Worm (Caenorhabditis elegans): ENCODE data around the gene dnj-2.

The dnj-2 gene

ce11 chrIV:11307770-11308169, 6.0 kb downstream of the dnj-2 start:
- TF ChIP-seq nhr-2 (tag; optimal IDR thresholded peaks at IDR 0.05), result no peak
- TF ChIP-seq sem-2 (GFP tag; optimal IDR thresholded peaks at IDR 0.05), result no peak
- no peak for TF ChIP-seq bed-3 (GFP tag; optimal IDR thresholded peaks at IDR 0.05)
- TF ChIP-seq lsy-2 (tag; optimal IDR thresholded peaks at IDR 0.05), result no peak
- no peak for TF ChIP-seq tbx-8 (GFP tag; optimal IDR thresholded peaks at IDR 0.05)
- no peak for TF ChIP-seq nhr-76 (tag; optimal IDR thresholded peaks at IDR 0.05)
- TF ChIP-seq ceh-43 (GFP tag; optimal IDR thresholded peaks at IDR 0.05), result no peak
- TF ChIP-seq zip-8 (tag; optimal IDR thresholded peaks at IDR 0.05), result no peak
- TF ChIP-seq sptf-1 (tag; optimal IDR thresholded peaks at IDR 0.05), result no peak
- TF ChIP-seq elt-1 (tag; optimal IDR thresholded peaks at IDR 0.05; ENCODE audit: borderline replicate concordance, insufficient read depth), result no peak
- no peak for TF ChIP-seq mab-5 (tag; optimal IDR thresholded peaks at IDR 0.05)
- no peak for TF ChIP-seq M03D4.4 (tag; optimal IDR thresholded peaks at IDR 0.05)
- no peak for TF ChIP-seq pha-4 (tag; optimal IDR thresholded peaks at IDR 0.05)
- no peak for TF ChIP-seq ceh-83 (GFP tag; optimal IDR thresholded peaks at IDR 0.05)
- no peak for TF ChIP-seq elt-3 (tag; optimal IDR thresholded peaks at IDR 0.05)
- no peak for TF ChIP-seq nhr-237 (tag; optimal IDR thresholded peaks at IDR 0.05)
- TF ChIP-seq nhr-12 (tag; optimal IDR thresholded peaks at IDR 0.05), result no peak
- TF ChIP-seq lin-13 (tag; optimal IDR thresholded peaks at IDR 0.05), result no peak
- TF ChIP-seq ceh-39 (tag; optimal IDR thresholded peaks at IDR 0.05), result no peak

DNA sequence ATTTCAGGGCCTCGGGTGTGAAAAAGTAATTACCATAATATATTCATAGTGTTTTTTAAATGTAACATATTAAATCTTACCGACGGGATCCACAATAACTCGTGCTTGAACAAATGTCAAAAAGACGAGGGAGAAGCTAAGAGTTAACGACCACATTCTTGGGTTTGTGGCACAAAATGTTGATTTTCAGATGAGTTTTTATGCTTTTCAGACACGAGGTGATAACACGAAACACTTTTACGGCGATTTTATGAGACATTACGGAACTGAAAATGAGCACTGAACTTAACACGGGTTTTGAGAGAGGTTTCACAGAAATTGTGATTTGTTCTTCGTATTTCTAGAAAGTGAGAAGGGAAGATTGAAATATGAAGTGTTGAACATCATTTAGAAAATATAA, 7.2 kb downstream of the dnj-2 start, which contains the start of gene B0035.13:
Gene B0035.13 (minus strand): TSS at position 173 of the 400 bp plus-strand sequence.
- TF ChIP-seq blmp-1 (tag; optimal IDR thresholded peaks at IDR 0.05) (no peak), pha-4 (tag; optimal IDR thresholded peaks at IDR 0.05) (no peak), unc-120 (tag; optimal IDR thresholded peaks at IDR 0.05; ENCODE audit: poor library complexity, severe bottlenecking) (no peak), sptf-1 (tag; optimal IDR thresholded peaks at IDR 0.05) (no peak), zip-8 (tag; optimal IDR thresholded peaks at IDR 0.05) (no peak), ceh-43 (GFP tag; optimal IDR thresholded peaks at IDR 0.05) (no peak), nhr-12 (tag; optimal IDR thresholded peaks at IDR 0.05) (no peak), ham-2 (GFP tag; optimal IDR thresholded peaks at IDR 0.05) (no peak), nhr-28 (tag; optimal IDR thresholded peaks at IDR 0.05) (no peak), sem-2 (GFP tag; optimal IDR thresholded peaks at IDR 0.05) (no peak), snpc-4 (tag; optimal IDR thresholded peaks at IDR 0.05) (no peak), unc-39 (tag; optimal IDR thresholded peaks at IDR 0.05) (no peak), ceh-83 (GFP tag; optimal IDR thresholded peaks at IDR 0.05) (no peak), mep-1 (tag; optimal IDR thresholded peaks at IDR 0.05) (no peak), elt-1 (tag; optimal IDR thresholded peaks at IDR 0.05; ENCODE audit: borderline replicate concordance, insufficient read depth) (no peak), flh-1 (GFP tag; optimal IDR thresholded peaks at IDR 0.05) (no peak), ces-1 (GFP tag; optimal IDR thresholded peaks at IDR 0.05) (no peak), tbx-8 (GFP tag; optimal IDR thresholded peaks at IDR 0.05) (no peak), ztf-11 (tag; optimal IDR thresholded peaks at IDR 0.05) (no peak), mls-2 (tag; optimal IDR thresholded peaks at IDR 0.05) (no peak)

ce11 chrIV:11304970-11305369, 8.8 kb downstream of the dnj-2 start:
- no peak for TF ChIP-seq lin-32 (GFP tag; optimal IDR thresholded peaks at IDR 0.05)
- no peak for TF ChIP-seq pha-4 (tag; optimal IDR thresholded peaks at IDR 0.05)
- no peak for TF ChIP-seq cnd-1 (tag; optimal IDR thresholded peaks at IDR 0.05)
- no peak for TF ChIP-seq lin-13 (tag; optimal IDR thresholded peaks at IDR 0.05)
- no peak for TF ChIP-seq unc-39 (tag; optimal IDR thresholded peaks at IDR 0.05)
- TF ChIP-seq ceh-43 (GFP tag; optimal IDR thresholded peaks at IDR 0.05), result no peak
- TF ChIP-seq nhr-76 (tag; optimal IDR thresholded peaks at IDR 0.05), result no peak
- TF ChIP-seq M03D4.4 (tag; optimal IDR thresholded peaks at IDR 0.05), result no peak
- no peak for TF ChIP-seq nhr-12 (tag; optimal IDR thresholded peaks at IDR 0.05)
- TF ChIP-seq drap-1 (GFP tag; optimal IDR thresholded peaks at IDR 0.05), result no peak
- no peak for TF ChIP-seq sptf-1 (tag; optimal IDR thresholded peaks at IDR 0.05)
- TF ChIP-seq blmp-1 (tag; optimal IDR thresholded peaks at IDR 0.05), result no peak

- peak; percentile 67 for TF ChIP-seq ham-2 (GFP tag; optimal IDR thresholded peaks at IDR 0.05)
- peak; percentile 6 for TF ChIP-seq blmp-1 (tag; optimal IDR thresholded peaks at IDR 0.05)
- TF ChIP-seq nhr-76 (tag; optimal IDR thresholded peaks at IDR 0.05), result no peak
- TF ChIP-seq mab-5 (tag; optimal IDR thresholded peaks at IDR 0.05), result no peak
- no peak for TF ChIP-seq unc-62 (GFP tag; optimal IDR thresholded peaks at IDR 0.05)
- TF ChIP-seq lsy-2 (tag; optimal IDR thresholded peaks at IDR 0.05), result peak; percentile 11
- TF ChIP-seq ces-1 (GFP tag; optimal IDR thresholded peaks at IDR 0.05), result peak; percentile 85
Observed at ce11 chrIV:11298154-11299086, 15.4 kb downstream of the dnj-2 start, which contains the start of the genes B0035.15 and dnj-1. B0035.15 (minus strand) TSS chrIV:11298252. dnj-1 (plus strand) TSS chrIV:11299036.
